Worm (Caenorhabditis elegans) whole organism, early embryonic: ENCODE data around the gene B0238.9.

Experiments used
- B0310.2 ChIP-seq: sonication (generic microtip); optimal IDR thresholded peaks from 2 replicates; lab custom pipeline; 2016; ENCODE audit warnings: mild to moderate bottlenecking, missing genetic modification characterization, missing compliant biosample characterization
- F13C5.2 ChIP-seq: sonication (generic microtip); optimal IDR thresholded peaks from 2 replicates; lab custom pipeline; 2017; ENCODE audit warnings: mild to moderate bottlenecking, missing genetic modification characterization, inconsistent platforms, missing compliant biosample characterization
- aly-1 ChIP-seq: sonication (generic microtip); optimal IDR thresholded peaks from 2 replicates; lab custom pipeline; 2016; ENCODE audit warnings: missing genetic modification characterization, missing compliant biosample characterization
- ama-1 ChIP-seq: fragments of 150-350 bp; optimal IDR thresholded peaks from 2 replicates; lab custom pipeline; 2014
- ceh-13 ChIP-seq: fragments of 200-800 bp; sonication (Bioruptor generic); optimal IDR thresholded peaks from 2 replicates; lab custom pipeline; 2018; ENCODE audit warnings: mild to moderate bottlenecking, missing genetic modification characterization, missing compliant biosample characterization
- ceh-36 ChIP-seq: sonication (generic microtip); optimal IDR thresholded peaks from 2 replicates; lab custom pipeline; 2016; ENCODE audit warnings: missing genetic modification characterization, inconsistent platforms, missing compliant biosample characterization
- ets-7 ChIP-seq: sonication (generic microtip); optimal IDR thresholded peaks from 2 replicates; lab custom pipeline; 2016; ENCODE audit warnings: missing genotype, missing genetic modification characterization, missing compliant biosample characterization
- flt-1 ChIP-seq: fragments of 200-800 bp; sonication (Bioruptor generic); IDR thresholded peaks from 2 replicates; pipeline ENCODE4 v1.3.6; 2022; ENCODE audit warnings: missing genetic modification characterization, missing compliant biosample characterization
- hmbx-1 ChIP-seq: sonication (generic microtip); optimal IDR thresholded peaks from 2 replicates; lab custom pipeline; 2016; ENCODE audit warnings: mild to moderate bottlenecking, missing genetic modification characterization, missing compliant biosample characterization
- hmg-4 ChIP-seq: fragments of 200-800 bp; sonication (Bioruptor generic); optimal IDR thresholded peaks from 2 replicates; lab custom pipeline; 2018; ENCODE audit warnings: mild to moderate bottlenecking, missing genetic modification characterization, missing compliant biosample characterization
- hnd-1 ChIP-seq: sonication (generic microtip); optimal IDR thresholded peaks from 2 replicates; lab custom pipeline; 2016; ENCODE audit warnings: missing genetic modification characterization, missing compliant biosample characterization
- pes-1 ChIP-seq: fragments of 200-800 bp; sonication (Bioruptor generic); IDR thresholded peaks from 2 replicates; pipeline ENCODE4 v1.3.6; 2022; ENCODE audit warnings: missing genetic modification reagents, missing genetic modification characterization, missing compliant biosample characterization
- scrt-1 ChIP-seq: fragments of 200-800 bp; sonication (Bioruptor generic); IDR thresholded peaks from 2 replicates; pipeline ENCODE4 v1.3.6; 2022; ENCODE audit warnings: missing genetic modification characterization, missing compliant biosample characterization
- sea-1 ChIP-seq: fragments of 200-800 bp; sonication (Bioruptor generic); conservative IDR thresholded peaks from 2 replicates; pipeline ENCODE4 v1.3.6; 2022; ENCODE audit warnings: missing genetic modification characterization, missing compliant biosample characterization
- tbx-11 ChIP-seq: fragments of 200-800 bp; sonication (Bioruptor generic); IDR thresholded peaks from 2 replicates; pipeline ENCODE4 v1.3.6; 2022; ENCODE audit warnings: missing genetic modification characterization, missing compliant biosample characterization
- tbx-37 ChIP-seq: fragments of 200-800 bp; sonication (Bioruptor generic); conservative IDR thresholded peaks from 2 replicates; pipeline ENCODE4 v1.3.6; 2022; ENCODE audit warnings: missing genetic modification reagents, missing genetic modification characterization, missing compliant biosample characterization
- tra-4 ChIP-seq: sonication (generic microtip); optimal IDR thresholded peaks from 2 replicates; lab custom pipeline; 2017; ENCODE audit warnings: missing genetic modification characterization, missing compliant biosample characterization

B0238.9 gene

ce11 chrV:5284270-5284980, 6.5 kb upstream of the B0238.9 start:
- peak; percentile 53 for TF ChIP-seq tra-4 (tag; lab: Kevin White, UChicago)
- peak; percentile 25 for TF ChIP-seq ceh-13 (GFP tag; lab: Kevin White, UChicago)
- TF ChIP-seq ets-7: peak; percentile 34
- TF ChIP-seq hmg-4: peak; percentile 74
- TF ChIP-seq ceh-36 (tag; lab: Kevin White, UChicago): peak; percentile 12

ce11 chrV:5275426-5276007, 2.4 kb downstream of the B0238.9 start:
- TF ChIP-seq pes-1: 0 out of 2 replicates have a peak, but pooled peaks have one; percentile 14
- no peak for TF ChIP-seq ama-1 (lab: Kevin White, UChicago)

DNA sequence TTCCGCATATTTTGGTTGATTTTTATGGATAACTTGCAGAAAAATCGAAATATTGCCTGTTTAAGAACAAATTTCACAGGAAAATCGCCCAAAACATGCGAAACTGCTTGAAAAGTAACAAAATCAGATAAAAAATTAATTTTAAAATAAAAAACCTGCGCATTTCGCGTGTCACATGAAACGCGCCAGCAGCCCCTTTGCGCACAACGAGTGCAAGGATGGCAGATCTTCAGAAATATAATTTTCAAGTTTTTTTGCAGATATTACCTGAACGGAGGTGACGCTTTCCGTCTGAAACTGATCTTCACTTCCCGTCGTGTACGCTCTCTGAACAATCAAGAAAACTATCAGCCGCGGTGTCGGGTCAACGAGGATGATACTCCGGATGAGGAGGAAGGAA, 2.9 kb downstream of the B0238.9 start:
- TF ChIP-seq tbx-11 (GFP tag; lab: Robert Waterston, UW): 0 out of 2 replicates have a peak, but pooled peaks have one; percentile 55
- no peak for TF ChIP-seq ets-7
- no peak for TF ChIP-seq hmg-4
- peak; percentile 60; the same call in 1 of the 2 replicates for TF ChIP-seq pes-1
- TF ChIP-seq tbx-37 (GFP tag; lab: Robert Waterston, UW): no peak
- no peak for TF ChIP-seq flt-1
- TF ChIP-seq F13C5.2 (tag; lab: Kevin White, UChicago): peak; percentile 27
- no peak for TF ChIP-seq aly-1

DNA sequence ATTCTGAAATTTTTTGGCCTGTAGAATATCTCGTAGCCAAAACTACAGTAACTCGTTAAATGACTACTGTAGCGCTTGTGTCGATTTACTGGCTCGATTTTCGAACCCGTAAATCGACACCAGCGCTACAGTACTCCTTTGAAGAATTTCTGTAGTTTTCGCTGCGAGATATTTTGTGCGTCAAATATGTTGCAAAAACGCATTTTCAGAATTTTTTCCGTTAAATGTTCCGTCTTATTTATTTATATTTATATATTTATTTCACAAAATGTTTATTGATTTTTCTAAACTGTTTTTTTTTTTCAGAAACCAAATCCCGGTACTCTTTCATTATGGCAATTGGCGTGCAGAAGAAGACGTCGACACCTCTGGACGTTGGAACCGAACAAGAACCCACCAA, 4.1 kb downstream of the B0238.9 start, which contains the start of gene natc-2:
Gene natc-2 (plus strand): TSS at position 301 of the 400 bp plus-strand sequence.
- TF ChIP-seq hnd-1 (tag; lab: Kevin White, UChicago): no peak
- no peak for TF ChIP-seq B0310.2
- no peak for TF ChIP-seq tbx-37 (GFP tag; lab: Robert Waterston, UW)
- TF ChIP-seq scrt-1 (GFP tag; lab: Robert Waterston, UW): no peak
- no peak for TF ChIP-seq tbx-11 (GFP tag; lab: Robert Waterston, UW)
- TF ChIP-seq tra-4 (tag; lab: Kevin White, UChicago): no peak
- TF ChIP-seq ets-7: no peak
- TF ChIP-seq ceh-13 (GFP tag; lab: Kevin White, UChicago): no peak
- TF ChIP-seq hmg-4: no peak
- TF ChIP-seq aly-1: no peak
- TF ChIP-seq ama-1 (lab: Kevin White, UChicago): no peak
- no peak for TF ChIP-seq sea-1 (GFP tag; lab: Robert Waterston, UW)
- TF ChIP-seq hmbx-1: no peak

- TF ChIP-seq hnd-1 (tag; lab: Kevin White, UChicago) (no peak), tbx-37 (GFP tag; lab: Robert Waterston, UW) (no peak), B0310.2 (no peak), hmg-4 (no peak), pes-1 (no peak), ama-1 (lab: Kevin White, UChicago) (no peak), ceh-13 (GFP tag; lab: Kevin White, UChicago) (no peak), tra-4 (tag; lab: Kevin White, UChicago) (no peak), hmbx-1 (no peak), ceh-36 (tag; lab: Kevin White, UChicago) (no peak), ets-7 (no peak), aly-1 (no peak), flt-1 (no peak), sea-1 (GFP tag; lab: Robert Waterston, UW) (no peak)
Observed at ce11 chrV:5273241-5273640, 4.7 kb downstream of the B0238.9 start.

DNA sequence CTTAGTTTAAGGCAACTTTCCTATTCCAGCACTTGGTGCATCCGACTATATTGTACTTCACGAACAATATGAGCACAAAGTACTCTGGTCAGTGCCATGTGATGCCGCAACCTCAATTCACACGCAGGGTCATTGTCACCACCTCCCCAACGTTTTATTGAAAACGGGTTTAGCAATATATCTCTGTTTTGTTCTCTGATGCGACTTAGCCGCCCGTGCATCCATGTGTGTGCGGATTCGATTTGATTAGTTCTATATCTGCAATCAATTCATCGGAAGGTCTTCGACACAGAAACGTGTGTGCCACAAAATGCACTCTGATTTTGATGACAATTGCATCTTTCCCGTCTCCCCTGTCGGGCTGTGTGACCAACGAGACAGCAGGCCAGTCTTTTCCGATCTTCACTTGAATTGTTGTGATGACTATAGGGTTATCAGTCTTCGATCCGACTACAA, 5.3 kb downstream of the B0238.9 start:
- TF ChIP-seq tbx-37 (GFP tag; lab: Robert Waterston, UW) (no peak), ama-1 (lab: Kevin White, UChicago) (no peak)

DNA sequence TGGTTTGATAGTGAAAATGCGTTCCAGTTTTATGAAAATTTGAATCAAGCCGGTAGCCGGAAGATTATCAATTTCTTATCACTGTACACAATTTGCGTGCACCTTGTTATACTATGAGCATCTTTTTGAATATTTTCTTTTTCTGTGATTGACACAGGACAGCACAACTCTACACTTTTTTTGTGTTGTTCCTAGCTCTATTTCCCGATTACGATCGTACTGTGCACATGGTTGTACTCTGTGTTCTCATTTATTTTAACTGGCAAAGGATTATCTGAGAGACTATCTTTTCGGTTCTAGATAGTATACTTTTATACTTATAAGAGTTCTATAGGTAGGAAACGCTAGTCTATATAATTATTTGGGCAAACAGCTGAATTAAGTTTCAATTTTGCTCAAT, 5.9 kb downstream of the B0238.9 start:
- TF ChIP-seq aly-1 (no peak), tra-4 (tag; lab: Kevin White, UChicago) (no peak), scrt-1 (GFP tag; lab: Robert Waterston, UW) (no peak), ets-7 (no peak), hmbx-1 (no peak)

DNA sequence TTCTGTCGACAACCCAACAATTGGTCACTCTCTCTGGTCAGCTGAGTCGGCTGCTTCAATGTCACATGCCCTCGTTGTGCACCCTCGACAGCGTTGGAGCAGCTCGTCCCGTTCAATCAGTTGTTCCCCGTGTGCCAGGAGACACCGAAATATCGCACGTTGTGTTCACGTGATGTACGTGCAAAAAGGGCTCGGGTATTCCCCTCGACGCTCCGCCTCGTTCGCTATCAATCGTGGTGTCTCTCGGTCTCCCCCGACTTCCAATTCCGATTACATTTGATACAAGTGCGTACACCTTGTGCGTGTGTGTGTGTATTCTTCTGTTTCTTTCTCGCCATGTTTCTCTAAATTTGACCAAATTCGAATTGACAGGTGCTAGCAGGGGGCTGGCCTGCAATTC, 6.4 kb downstream of the B0238.9 start:
- TF ChIP-seq F13C5.2 (tag; lab: Kevin White, UChicago) (no peak), tbx-37 (GFP tag; lab: Robert Waterston, UW) (no peak), tra-4 (tag; lab: Kevin White, UChicago) (no peak), pes-1 (no peak), ets-7 (no peak), hmbx-1 (no peak), sea-1 (GFP tag; lab: Robert Waterston, UW) (no peak), ceh-13 (GFP tag; lab: Kevin White, UChicago) (no peak), scrt-1 (GFP tag; lab: Robert Waterston, UW) (no peak), flt-1 (no peak), hnd-1 (tag; lab: Kevin White, UChicago) (no peak)
